Worm (Caenorhabditis elegans): ENCODE results near the gene rimb-1.

DNA sequence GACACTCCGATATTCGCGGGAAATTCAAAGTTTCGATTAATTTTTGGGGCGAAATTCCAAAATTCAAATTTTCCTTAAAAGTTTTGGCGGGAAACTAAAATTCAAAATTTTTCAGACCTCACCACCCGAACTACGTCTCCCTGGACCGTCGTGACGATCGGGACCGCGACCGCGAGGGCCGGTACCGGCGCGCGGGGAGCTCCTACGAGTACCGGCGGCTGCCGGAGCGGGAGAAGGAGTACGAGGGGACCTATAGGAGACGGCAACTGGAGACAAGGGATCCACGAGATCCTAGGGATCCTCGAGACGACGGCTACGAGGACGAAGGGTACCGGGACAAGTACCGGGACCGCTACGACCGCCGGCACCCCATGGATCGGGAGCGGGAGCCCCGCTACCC is 16.3 kb downstream of the rimb-1 start:
- TF ChIP-seq nhr-77 (tag; optimal IDR thresholded peaks at IDR 0.05) (no peak), ces-1 (GFP tag; optimal IDR thresholded peaks at IDR 0.05) (no peak), elt-3 (tag; optimal IDR thresholded peaks at IDR 0.05) (no peak), sox-4 (tag; optimal IDR thresholded peaks at IDR 0.05) (no peak), ama-1 (optimal IDR thresholded peaks at IDR 0.05) (no peak), lin-35 (GFP tag; optimal IDR thresholded peaks at IDR 0.05) (no peak), lin-39 (tag; optimal IDR thresholded peaks at IDR 0.05) (no peak), fkh-10 (GFP tag; optimal IDR thresholded peaks at IDR 0.05) (no peak), pax-3 (tag; optimal IDR thresholded peaks at IDR 0.05) (no peak), snpc-4 (tag; optimal IDR thresholded peaks at IDR 0.05) (no peak), nhr-76 (tag; optimal IDR thresholded peaks at IDR 0.05) (no peak), zag-1 (tag; optimal IDR thresholded peaks at IDR 0.05) (no peak)

Data from whole organism, L1 larva.